Worm (Caenorhabditis elegans) whole organism, early embryonic: ENCODE results near the gene H12D21.10.

ENCODE experiments used
- B0310.2 ChIP-seq: sonication (generic microtip); optimal IDR thresholded peaks from 2 replicates; lab custom pipeline; 2016; ENCODE audit warnings: mild to moderate bottlenecking, missing genetic modification characterization, missing compliant biosample characterization
- ama-1 ChIP-seq: fragments of 150-350 bp; optimal IDR thresholded peaks from 2 replicates; lab custom pipeline; 2014
- ets-7 ChIP-seq: sonication (generic microtip); optimal IDR thresholded peaks from 2 replicates; lab custom pipeline; 2016; ENCODE audit warnings: missing genotype, missing genetic modification characterization, missing compliant biosample characterization
- hmbx-1 ChIP-seq: sonication (generic microtip); optimal IDR thresholded peaks from 2 replicates; lab custom pipeline; 2016; ENCODE audit warnings: mild to moderate bottlenecking, missing genetic modification characterization, missing compliant biosample characterization
- tbx-37 ChIP-seq: fragments of 200-800 bp; sonication (Bioruptor generic); conservative IDR thresholded peaks from 2 replicates; pipeline ENCODE4 v1.3.6; 2022; ENCODE audit warnings: missing genetic modification reagents, missing genetic modification characterization, missing compliant biosample characterization

ce11 chrV:14933450-14934218, 34.0 kb downstream of the H12D21.10 start:
- TF ChIP-seq hmbx-1 (tag; lab: Kevin White, UChicago), result no peak
- no peak for TF ChIP-seq ama-1 (lab: Kevin White, UChicago)
- no peak for TF ChIP-seq ets-7
- TF ChIP-seq B0310.2 (tag; lab: Kevin White, UChicago), result no peak
- no peak for TF ChIP-seq tbx-37 (GFP tag; lab: Robert Waterston, UW)
